Worm (Caenorhabditis elegans) whole organism, L4 larva: ENCODE data around the gene hsp-16.41.
A peak's percentile ranks its signal among the peaks of the same experiment; 100 is the strongest.

Experiments used
- aha-1 ChIP-seq: fragments of 150-350 bp; peaks from one replicate; lab custom pipeline; 2014; ENCODE audit warnings: missing biosample characterization, missing genetic modification characterization
- ceh-82 ChIP-seq: sonication (generic microtip); optimal IDR thresholded peaks from 2 replicates; lab custom pipeline; 2017; ENCODE audit warnings: missing biosample characterization, missing genetic modification characterization
- ctbp-1 ChIP-seq: fragments of 200-800 bp; sonication (Bioruptor generic); IDR thresholded peaks from 2 replicates; pipeline ENCODE4 v1.3.6; 2022; ENCODE audit warnings: missing genetic modification reagents, missing genetic modification characterization, missing compliant biosample characterization
- fkh-10 ChIP-seq: fragments of 150-350 bp; optimal IDR thresholded peaks from 2 replicates; lab custom pipeline; 2014; ENCODE audit warnings: missing biosample characterization, missing genetic modification reagents, missing genetic modification characterization
- hlh-30 ChIP-seq: sonication (generic microtip); optimal IDR thresholded peaks from 2 replicates; lab custom pipeline; 2017; ENCODE audit warnings: antibody characterized with exemption, mild to moderate bottlenecking, missing genetic modification characterization, missing compliant biosample characterization; ENCODE audit not compliant: insufficient read depth
- nhr-28 ChIP-seq: fragments of 150-350 bp; optimal IDR thresholded peaks from 2 replicates; lab custom pipeline; 2014; ENCODE audit warnings: missing biosample characterization, missing genetic modification characterization
- unc-62 ChIP-seq, 3 experiments: fragments of 150-350 bp in 1 of 3; sonication (generic microtip); optimal IDR thresholded peaks in 2 of 3; peaks in 1 of 3; 1 replicate in 1 of 3; 2 replicates in 2 of 3; lab custom pipeline; 2014 to 2017; ENCODE audit warnings: missing biosample characterization in 3 of 3, missing genetic modification characterization in 3 of 3, missing genetic modification reagents in 3 of 3, missing genotype in 1 of 3

The hsp-16.41 gene

DNA sequence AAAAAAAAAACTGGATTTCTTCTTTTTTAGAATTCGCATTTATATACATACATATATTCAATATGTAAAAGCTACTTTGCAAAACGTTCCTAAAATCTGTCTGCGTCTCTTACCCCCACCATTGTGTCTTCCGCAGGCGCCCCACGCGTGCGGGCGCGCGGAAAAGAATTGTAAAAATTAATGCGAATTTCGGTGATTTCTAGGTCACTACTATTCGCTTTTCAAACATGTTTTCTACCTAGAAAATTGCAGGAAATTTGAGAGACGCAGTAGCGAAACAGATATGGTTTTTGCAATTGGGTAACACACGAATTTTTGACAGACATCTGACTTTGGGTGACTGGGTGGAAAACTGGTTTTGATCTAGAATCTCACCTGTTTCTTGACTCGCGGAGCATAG lies 50.1 kb downstream of the hsp-16.41 start:
- TF ChIP-seq hlh-30 (tag; lab: Kevin White, UChicago) (peak; percentile 7), ctbp-1 (GFP tag; lab: Robert Waterston, UW) (no peak), nhr-28 (tag; lab: Kevin White, UChicago) (peak; percentile 13), aha-1 (tag; lab: Kevin White, UChicago) (peak; percentile 39), ceh-82 (no peak), fkh-10 (GFP tag; lab: Kevin White, UChicago) (no peak), unc-62 (GFP tag; optimal IDR thresholded peaks at IDR 0.05 in 1 of 2; lab: Kevin White, UChicago) (peak in 1 of 2 experiments; percentile 60), unc-62 (tag; optimal IDR thresholded peaks at IDR 0.05; lab: Kevin White, UChicago) (no peak)
